Worm (Caenorhabditis elegans): ENCODE measurements around the gene F16H6.7.

- TF ChIP-seq dmd-4 (tag; optimal IDR thresholded peaks at IDR 0.05) (no peak), nhr-6 (tag; optimal IDR thresholded peaks at IDR 0.05) (no peak), ama-1 (optimal IDR thresholded peaks at IDR 0.05) (no peak)
Measured at ce11 chrV:18246077-18246476, 37.1 kb upstream of the F16H6.7 start.
